Worm (Caenorhabditis elegans): ENCODE measurements around the gene sri-47.
A peak's percentile ranks its signal among the peaks of the same experiment; 100 is the strongest.

ce11 chrII:2628401-2628800, 28.3 kb upstream of the sri-47 start:
- TF ChIP-seq cog-1 (tag; optimal IDR thresholded peaks at IDR 0.05) = no peak
- no peak for TF ChIP-seq klf-2 (GFP tag; conservative IDR thresholded peaks at IDR 0.05)
- TF ChIP-seq ztf-29 (GFP tag; IDR thresholded peaks at IDR 0.05) = no peak
- TF ChIP-seq tab-1 (GFP tag; IDR thresholded peaks at IDR 0.05) = no peak
- TF ChIP-seq ztf-23 (GFP tag; IDR thresholded peaks at IDR 0.05) = no peak
- TF ChIP-seq flt-1 (GFP tag; IDR thresholded peaks at IDR 0.05) = peak; percentile 44; the same call in 1 of the 2 replicates
